Worm (Caenorhabditis elegans) whole organism, midembryonic: ENCODE results near the gene F31D5.6.

Source experiments
- T22C8.4 ChIP-seq: fragments of 200-800 bp; sonication (Bioruptor generic); IDR thresholded peaks from 2 replicates; pipeline ENCODE4 v1.3.6; 2022; ENCODE audit warnings: missing genetic modification characterization, missing compliant biosample characterization
- cog-1 ChIP-seq: sonication (generic microtip); optimal IDR thresholded peaks from 2 replicates; lab custom pipeline; 2016; ENCODE audit warnings: missing genetic modification characterization, missing compliant biosample characterization
- flt-1 ChIP-seq: fragments of 200-800 bp; sonication (Bioruptor generic); IDR thresholded peaks from 2 replicates; pipeline ENCODE4 v1.3.6; 2022; ENCODE audit warnings: missing genetic modification characterization, missing compliant biosample characterization
- klf-2 ChIP-seq: fragments of 200-800 bp; sonication (Bioruptor generic); conservative IDR thresholded peaks from 2 replicates; pipeline ENCODE4 v1.3.6; 2022; ENCODE audit warnings: missing genetic modification reagents, missing genetic modification characterization, missing compliant biosample characterization
- ref-1 ChIP-seq: fragments of 200-800 bp; sonication (Bioruptor generic); conservative IDR thresholded peaks from 2 replicates; pipeline ENCODE4 v1.3.6; 2022; ENCODE audit warnings: missing genetic modification reagents, missing genetic modification characterization, missing compliant biosample characterization
- tab-1 ChIP-seq: fragments of 200-800 bp; sonication (Bioruptor generic); IDR thresholded peaks from 2 replicates; pipeline ENCODE4 v1.3.6; 2022; ENCODE audit warnings: missing genetic modification characterization, missing compliant biosample characterization
- ztf-23 ChIP-seq: fragments of 200-800 bp; sonication (Bioruptor generic); IDR thresholded peaks from 2 replicates; pipeline ENCODE4 v1.3.6; 2022; ENCODE audit warnings: missing genetic modification reagents, missing genetic modification characterization, missing compliant biosample characterization
- ztf-29 ChIP-seq: fragments of 200-800 bp; sonication (Bioruptor generic); IDR thresholded peaks from 2 replicates; pipeline ENCODE4 v1.3.6; 2022; ENCODE audit warnings: missing genetic modification reagents, missing genetic modification characterization, missing compliant biosample characterization

DNA sequence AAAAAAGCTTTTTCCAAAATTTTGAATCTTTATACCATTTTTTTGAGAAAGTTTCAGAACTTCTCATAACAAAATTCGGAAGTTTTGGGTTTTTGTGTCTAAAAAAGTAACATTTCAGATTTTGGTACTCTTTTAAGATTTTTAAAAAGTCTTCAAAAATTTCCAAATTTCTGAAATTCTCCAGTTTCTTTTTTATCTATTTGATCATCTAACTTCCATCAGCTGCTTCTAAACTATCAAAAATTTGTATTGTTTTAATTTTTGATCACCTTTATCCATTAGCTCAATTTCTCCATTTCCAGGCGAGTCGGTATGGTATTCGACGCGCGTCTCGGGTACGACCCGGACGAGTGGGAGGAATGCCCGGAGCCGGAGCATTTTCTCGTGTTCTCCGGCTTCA, 23.1 kb upstream of the F31D5.6 start, which contains the start of gene cpna-1:
- TF ChIP-seq ztf-29 (GFP tag; lab: Robert Waterston, UW), result no peak
- no peak for TF ChIP-seq T22C8.4 (GFP tag; lab: Robert Waterston, UW)
- TF ChIP-seq cog-1 (tag; lab: Kevin White, UChicago), result no peak
- no peak for TF ChIP-seq flt-1 (GFP tag; lab: Robert Waterston, UW)
- TF ChIP-seq klf-2 (GFP tag; lab: Robert Waterston, UW), result no peak
- no peak for TF ChIP-seq tab-1 (GFP tag; lab: Robert Waterston, UW)
- TF ChIP-seq ref-1 (GFP tag; lab: Robert Waterston, UW), result no peak
- no peak for TF ChIP-seq ztf-23 (GFP tag; lab: Robert Waterston, UW)
